Worm (Caenorhabditis elegans) whole organism, late embryonic: ENCODE measurements around the gene cca-1.
A peak's percentile ranks its signal among the peaks of the same experiment; 100 is the strongest.

Experiments
- C08G9.2 ChIP-seq: sonication (generic microtip); optimal IDR thresholded peaks from 2 replicates; lab custom pipeline; 2016; ENCODE audit warnings: mild to moderate bottlenecking, missing genetic modification characterization, moderate library complexity, missing compliant biosample characterization
- C38D4.7 ChIP-seq: fragments of 200-800 bp; sonication (Bioruptor generic); optimal IDR thresholded peaks from 2 replicates; lab custom pipeline; 2018; ENCODE audit warnings: mild to moderate bottlenecking, missing genetic modification characterization, moderate library complexity, missing compliant biosample characterization
- Y22D7AL.16 ChIP-seq: sonication (generic microtip); optimal IDR thresholded peaks from 2 replicates; lab custom pipeline; 2016; ENCODE audit warnings: missing genetic modification characterization, missing compliant biosample characterization
- ceh-2 ChIP-seq: sonication (generic microtip); optimal IDR thresholded peaks from 2 replicates; lab custom pipeline; 2016; ENCODE audit warnings: missing genotype, missing genetic modification characterization, missing compliant biosample characterization
- ceh-31 ChIP-seq: sonication (generic microtip); optimal IDR thresholded peaks from 2 replicates; lab custom pipeline; 2016; ENCODE audit warnings: missing genetic modification characterization, missing compliant biosample characterization
- elt-2 ChIP-seq: sonication (generic microtip); optimal IDR thresholded peaks from 2 replicates; lab custom pipeline; 2016; ENCODE audit warnings: missing genetic modification reagents, missing genetic modification characterization, missing compliant biosample characterization
- ets-4 ChIP-seq: sonication (generic microtip); optimal IDR thresholded peaks from 2 replicates; lab custom pipeline; 2016; ENCODE audit warnings: missing genetic modification characterization, missing compliant biosample characterization
- fax-1 ChIP-seq: sonication (generic microtip); optimal IDR thresholded peaks from 2 replicates; lab custom pipeline; 2016; ENCODE audit warnings: missing genotype, missing genetic modification characterization, missing compliant biosample characterization
- hlh-6 ChIP-seq: sonication (generic microtip); optimal IDR thresholded peaks from 2 replicates; lab custom pipeline; 2016; ENCODE audit warnings: missing genotype, missing genetic modification characterization, missing compliant biosample characterization
- hlh-8 ChIP-seq: sonication (generic microtip); optimal IDR thresholded peaks from 2 replicates; lab custom pipeline; 2016; ENCODE audit warnings: missing genotype, missing genetic modification characterization, missing compliant biosample characterization
- lim-6 ChIP-seq: sonication (generic microtip); optimal IDR thresholded peaks from 2 replicates; lab custom pipeline; 2016; ENCODE audit warnings: missing genetic modification characterization, missing compliant biosample characterization
- madf-2 ChIP-seq: sonication (generic microtip); optimal IDR thresholded peaks from 2 replicates; lab custom pipeline; 2017; ENCODE audit warnings: missing genetic modification characterization, missing compliant biosample characterization
- npax-4 ChIP-seq: sonication (generic microtip); optimal IDR thresholded peaks from 2 replicates; lab custom pipeline; 2016; ENCODE audit warnings: missing genetic modification characterization, missing compliant biosample characterization
- pat-9 ChIP-seq: fragments of 200-800 bp; sonication (Bioruptor generic); optimal IDR thresholded peaks from 2 replicates; lab custom pipeline; 2018; ENCODE audit warnings: mild to moderate bottlenecking, missing genetic modification characterization, moderate library complexity, missing compliant biosample characterization
- pha-2 ChIP-seq: sonication (generic microtip); optimal IDR thresholded peaks from 2 replicates; lab custom pipeline; 2017; ENCODE audit warnings: mild to moderate bottlenecking, missing genetic modification characterization, missing compliant biosample characterization
- pros-1 ChIP-seq: fragments of 150-350 bp; optimal IDR thresholded peaks from 2 replicates; lab custom pipeline; 2014; ENCODE audit warnings: missing biosample characterization, missing genetic modification reagents, missing genetic modification characterization
- ref-2 ChIP-seq: sonication (generic microtip); optimal IDR thresholded peaks from 2 replicates; lab custom pipeline; 2016; ENCODE audit warnings: missing genetic modification characterization, missing compliant biosample characterization
- rnt-1 ChIP-seq: sonication (generic microtip); optimal IDR thresholded peaks from 2 replicates; lab custom pipeline; 2016; ENCODE audit warnings: missing genetic modification characterization, missing compliant biosample characterization
- tbx-2 ChIP-seq: sonication (generic microtip); optimal IDR thresholded peaks from 2 replicates; lab custom pipeline; 2016; ENCODE audit warnings: missing genetic modification characterization, missing compliant biosample characterization
- tbx-7 ChIP-seq: sonication (generic microtip); optimal IDR thresholded peaks from 2 replicates; lab custom pipeline; 2016; ENCODE audit warnings: missing genotype, missing genetic modification characterization, missing compliant biosample characterization
- unc-42 ChIP-seq: sonication (generic microtip); optimal IDR thresholded peaks from 2 replicates; lab custom pipeline; 2016; ENCODE audit warnings: missing genotype, missing genetic modification characterization, missing compliant biosample characterization
- zip-5 ChIP-seq: sonication (generic microtip); optimal IDR thresholded peaks from 2 replicates; lab custom pipeline; 2016; ENCODE audit warnings: missing genetic modification characterization, missing compliant biosample characterization
- ztf-16 ChIP-seq: sonication (generic microtip); optimal IDR thresholded peaks from 2 replicates; lab custom pipeline; 2017; ENCODE audit warnings: missing genetic modification characterization, missing compliant biosample characterization

The cca-1 gene

DNA sequence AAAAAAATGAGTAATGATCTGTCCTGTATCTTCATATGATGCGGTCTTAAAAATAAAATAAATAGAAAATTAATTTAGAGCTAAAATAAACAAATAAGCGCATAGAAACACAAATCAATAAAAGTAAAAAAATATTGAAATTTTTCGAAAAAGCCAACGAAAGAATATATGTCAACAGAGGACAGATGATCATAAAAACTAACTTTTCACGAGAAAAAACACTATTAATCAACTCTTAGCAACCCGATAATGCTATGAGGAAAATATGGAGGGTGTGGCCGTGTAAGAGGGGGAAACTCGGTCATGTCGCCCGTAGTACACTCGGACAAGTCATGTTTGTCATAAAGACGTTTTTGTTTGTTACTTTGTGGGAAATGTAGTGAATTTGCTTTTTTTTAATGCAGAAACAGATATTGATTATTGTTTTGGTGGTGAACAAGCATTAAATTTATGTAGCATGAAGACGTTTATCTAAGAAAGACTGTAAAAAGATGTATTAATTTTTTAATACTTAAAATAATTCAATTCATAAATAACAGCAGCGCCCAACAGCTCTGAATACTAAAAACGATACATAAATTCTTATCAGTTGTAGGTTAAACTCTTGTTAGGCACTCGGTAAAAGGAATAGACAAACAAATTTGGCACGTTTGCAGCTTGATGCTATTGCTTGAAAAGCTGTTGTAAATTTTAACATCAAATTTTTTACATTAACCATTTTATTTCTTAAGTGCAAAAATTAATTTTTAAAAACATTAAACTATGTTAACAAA is 77.3 kb downstream of the cca-1 start, which contains the start of gene adm-4:
Gene adm-4, minus strand, starts transcription at position 51 of the 773 bp plus-strand sequence.
- TF ChIP-seq ets-4 (tag; lab: Kevin White, UChicago) (peak; percentile 79), ceh-2 (tag; lab: Kevin White, UChicago) (peak; percentile 79), hlh-8 (tag; lab: Kevin White, UChicago) (peak; percentile 48), ceh-31 (peak; percentile 86), Y22D7AL.16 (no peak), lim-6 (peak; percentile 24), madf-2 (no peak), C38D4.7 (GFP tag; lab: Kevin White, UChicago) (no peak), tbx-7 (tag; lab: Kevin White, UChicago) (peak; percentile 66), zip-5 (peak; percentile 62), tbx-2 (peak; percentile 85), rnt-1 (tag; lab: Kevin White, UChicago) (peak; percentile 23), hlh-6 (tag; lab: Kevin White, UChicago) (no peak), pha-2 (tag; lab: Kevin White, UChicago) (no peak), ref-2 (tag; lab: Kevin White, UChicago) (peak; percentile 50), unc-42 (tag; lab: Kevin White, UChicago) (peak; percentile 21), fax-1 (peak; percentile 16), npax-4 (no peak), C08G9.2 (tag; lab: Kevin White, UChicago) (peak; percentile 88), pros-1 (no peak), ztf-16 (tag; lab: Kevin White, UChicago) (no peak), pat-9 (tag; lab: Kevin White, UChicago) (no peak), elt-2 (tag; lab: Kevin White, UChicago) (peak; percentile 49)
